Worm (Caenorhabditis elegans) whole organism, L1 larva: ENCODE results near the gene fbxb-24.
A peak's percentile ranks its signal among the peaks of the same experiment; 100 is the strongest.

Source experiments
- C16A3.4 ChIP-seq: fragments of 150-350 bp; optimal IDR thresholded peaks from 2 replicates; lab custom pipeline; 2014; ENCODE audit warnings: missing biosample characterization, missing genetic modification characterization
- C34B4.2 ChIP-seq: sonication (generic microtip); optimal IDR thresholded peaks from 2 replicates; lab custom pipeline; 2017; ENCODE audit warnings: mild to moderate bottlenecking, missing genetic modification characterization, missing compliant biosample characterization
- blmp-1 ChIP-seq: fragments of 150-350 bp; optimal IDR thresholded peaks from 2 replicates; lab custom pipeline; 2014; ENCODE audit warnings: missing biosample characterization, missing genetic modification characterization
- ceh-63 ChIP-seq: fragments of 200-800 bp; sonication (Bioruptor generic); optimal IDR thresholded peaks from 2 replicates; lab custom pipeline; 2018; ENCODE audit warnings: mild to moderate bottlenecking, missing genetic modification characterization, missing compliant biosample characterization
- ceh-82 ChIP-seq, 3 experiments: fragments of 150-350 bp in 1 of 3; sonication (generic microtip) in 2 of 3; optimal IDR thresholded peaks; 2 replicates each; lab custom pipeline; 2014 to 2017; ENCODE audit warnings: missing biosample characterization in 3 of 3, missing genetic modification characterization in 3 of 3
- ceh-88 ChIP-seq: fragments of 200-800 bp; sonication (Bioruptor generic); IDR thresholded peaks from 2 replicates; pipeline ENCODE4 v1.3.6; 2022; ENCODE audit warnings: missing genetic modification characterization, missing compliant biosample characterization
- dpl-1 ChIP-seq, 3 experiments: fragments of 150-350 bp in 2 of 3; sonication (generic microtip) in 1 of 3; optimal IDR thresholded peaks; 2 replicates each; lab custom pipeline; 2014 to 2017; ENCODE audit warnings: missing biosample characterization in 3 of 3, missing genetic modification characterization in 3 of 3, missing genetic modification reagents in 3 of 3
- dsc-1 ChIP-seq: sonication (generic microtip); optimal IDR thresholded peaks from 2 replicates; lab custom pipeline; 2016; ENCODE audit warnings: mild to moderate bottlenecking, missing genetic modification characterization, missing compliant biosample characterization
- efl-1 ChIP-seq, 4 experiments: fragments of 150-350 bp; optimal IDR thresholded peaks in 3 of 4; peaks in 1 of 4; 1 replicate in 1 of 4; 2 replicates in 3 of 4; lab custom pipeline; 2014; ENCODE audit warnings: missing biosample characterization in 2 of 4, missing genetic modification characterization in 2 of 4, missing genetic modification reagents in 2 of 4
- egl-13 ChIP-seq: sonication (generic microtip); optimal IDR thresholded peaks from 2 replicates; lab custom pipeline; 2016; ENCODE audit warnings: missing genotype, missing genetic modification reagents, missing genetic modification characterization, missing compliant biosample characterization
- elt-2 ChIP-seq: sonication (generic microtip); optimal IDR thresholded peaks from 2 replicates; lab custom pipeline; 2016; ENCODE audit warnings: missing genetic modification characterization, mild to moderate bottlenecking, inconsistent platforms, missing compliant biosample characterization, missing genetic modification reagents
- hlh-17 ChIP-seq: fragments of 200-800 bp; sonication (Bioruptor generic); optimal IDR thresholded peaks from 2 replicates; lab custom pipeline; 2018; ENCODE audit warnings: missing genetic modification characterization, mild to moderate bottlenecking, missing compliant biosample characterization, moderate library complexity, borderline replicate concordance
- hlh-4 ChIP-seq: sonication (generic microtip); optimal IDR thresholded peaks from 2 replicates; lab custom pipeline; 2016; ENCODE audit warnings: mild to moderate bottlenecking, missing genetic modification characterization, missing compliant biosample characterization
- irx-1 ChIP-seq: sonication (generic microtip); optimal IDR thresholded peaks from 2 replicates; lab custom pipeline; 2016; ENCODE audit warnings: missing genetic modification characterization, missing compliant biosample characterization
- lin-13 ChIP-seq: fragments of 150-350 bp; optimal IDR thresholded peaks from 2 replicates; lab custom pipeline; 2014; ENCODE audit warnings: missing biosample characterization, missing genetic modification reagents, missing genetic modification characterization
- lin-15B ChIP-seq: fragments of 150-350 bp; sonication (generic microtip); optimal IDR thresholded peaks from 3 replicates; lab custom pipeline; 2014; ENCODE audit warnings: missing biosample characterization, missing genetic modification characterization
- lin-35 ChIP-seq, 2 experiments: fragments of 150-350 bp; optimal IDR thresholded peaks; 2 replicates each; lab custom pipeline; 2014; ENCODE audit warnings: missing biosample characterization in 2 of 2, missing genetic modification characterization in 2 of 2, missing genetic modification reagents in 2 of 2
- lin-39 ChIP-seq: fragments of 150-350 bp; optimal IDR thresholded peaks from 2 replicates; lab custom pipeline; 2014; ENCODE audit warnings: missing biosample characterization, missing genetic modification reagents, missing genetic modification characterization
- lsy-2 ChIP-seq, 2 experiments: fragments of 150-350 bp; optimal IDR thresholded peaks; 2 replicates each; lab custom pipeline; 2014; ENCODE audit warnings: missing biosample characterization in 2 of 2, missing genetic modification characterization in 2 of 2
- mep-1 ChIP-seq: fragments of 150-350 bp; optimal IDR thresholded peaks from 2 replicates; lab custom pipeline; 2014; ENCODE audit warnings: missing biosample characterization, missing genetic modification characterization
- nhr-20 ChIP-seq: sonication (generic microtip); optimal IDR thresholded peaks from 2 replicates; lab custom pipeline; 2016; ENCODE audit warnings: mild to moderate bottlenecking, missing genetic modification characterization, missing compliant biosample characterization
- nhr-84 ChIP-seq: sonication (generic microtip); optimal IDR thresholded peaks from 2 replicates; lab custom pipeline; 2017; ENCODE audit warnings: missing biosample characterization, missing genetic modification characterization
- nhr-90 ChIP-seq: sonication (generic microtip); optimal IDR thresholded peaks from 2 replicates; lab custom pipeline; 2016; ENCODE audit warnings: mild to moderate bottlenecking, missing genetic modification characterization, missing compliant biosample characterization; ENCODE audit not compliant: poor library complexity
- pag-3 ChIP-seq: sonication (generic microtip); optimal IDR thresholded peaks from 2 replicates; lab custom pipeline; 2017; ENCODE audit warnings: missing genetic modification characterization, mild to moderate bottlenecking, missing compliant biosample characterization, antibody characterized with exemption, borderline replicate concordance; ENCODE audit not compliant: insufficient read depth
- pqm-1 ChIP-seq: sonication (generic microtip); optimal IDR thresholded peaks from 3 replicates; lab custom pipeline; 2017; ENCODE audit warnings: missing biosample characterization, missing genetic modification characterization
- rnt-1 ChIP-seq: sonication (generic microtip); optimal IDR thresholded peaks from 2 replicates; lab custom pipeline; 2016; ENCODE audit warnings: mild to moderate bottlenecking, missing genetic modification characterization, moderate library complexity, missing compliant biosample characterization
- skn-1 ChIP-seq: fragments of 150-350 bp; optimal IDR thresholded peaks from 2 replicates; lab custom pipeline; 2014; ENCODE audit warnings: missing biosample characterization, missing genetic modification characterization
- tbx-2 ChIP-seq: sonication (generic microtip); optimal IDR thresholded peaks from 2 replicates; lab custom pipeline; 2016; ENCODE audit warnings: missing genetic modification characterization, missing compliant biosample characterization
- unc-130 ChIP-seq: fragments of 150-350 bp; optimal IDR thresholded peaks from 2 replicates; lab custom pipeline; 2017; ENCODE audit warnings: missing biosample characterization, missing genetic modification characterization, inconsistent platforms
- unc-62 ChIP-seq: fragments of 150-350 bp; optimal IDR thresholded peaks from 2 replicates; lab custom pipeline; 2014; ENCODE audit warnings: missing biosample characterization, missing genetic modification reagents, missing genetic modification characterization
- unc-86 ChIP-seq: sonication (generic microtip); optimal IDR thresholded peaks from 2 replicates; lab custom pipeline; 2016; ENCODE audit warnings: missing genetic modification characterization, missing compliant biosample characterization
- unc-98 ChIP-seq: fragments of 200-800 bp; sonication (Bioruptor generic); IDR thresholded peaks from 2 replicates; pipeline ENCODE4 v1.3.6; 2022; ENCODE audit warnings: missing genetic modification characterization, missing compliant biosample characterization
- zip-4 ChIP-seq: fragments of 200-800 bp; sonication (Bioruptor generic); optimal IDR thresholded peaks from 2 replicates; lab custom pipeline; 2018; ENCODE audit warnings: mild to moderate bottlenecking, missing genetic modification characterization, moderate library complexity, missing compliant biosample characterization
- ztf-4 ChIP-seq: fragments of 150-350 bp; optimal IDR thresholded peaks from 2 replicates; lab custom pipeline; 2014; ENCODE audit warnings: missing biosample characterization, missing genetic modification characterization

Gene fbxb-24

ce11 chrIII:11947527-11947926, 38.8 kb downstream of the fbxb-24 start:
- TF ChIP-seq elt-2 (no peak), nhr-20 (tag; lab: Kevin White, UChicago) (peak; percentile 3), mep-1 (tag; lab: Kevin White, UChicago) (peak; percentile 46), skn-1 (peak; percentile 2), efl-1 (optimal IDR thresholded peaks at IDR 0.05; lab: Kevin White, UChicago) (no peak), efl-1 (GFP tag; optimal IDR thresholded peaks at IDR 0.05 in 1 of 2; lab: Kevin White, UChicago) (peak in 1 of 2 experiments; percentile 41), ceh-88 (GFP tag; lab: Robert Waterston, UW) (no peak), C16A3.4 (tag; lab: Kevin White, UChicago) (peak; percentile 5), lin-35 (GFP tag; optimal IDR thresholded peaks at IDR 0.05; lab: Kevin White, UChicago) (peak in 1 of 2 experiments; percentile 47)

ce11 chrIII:11948437-11948836, 39.7 kb downstream of the fbxb-24 start:
- no peak for TF ChIP-seq ceh-63 (GFP tag; lab: Kevin White, UChicago)
- no peak for TF ChIP-seq lin-35 (GFP tag; optimal IDR thresholded peaks at IDR 0.05; lab: Kevin White, UChicago)
- no peak for TF ChIP-seq zip-4 (GFP tag; lab: Kevin White, UChicago)

ce11 chrIII:11949276-11949879, 40.6 kb downstream of the fbxb-24 start:
- TF ChIP-seq pqm-1 (peak; percentile 24), lin-39 (tag; lab: Kevin White, UChicago) (no peak)
- TF ChIP-seq, all 84 proteins: peak for 1

ce11 chrIII:11951111-11951510, 42.4 kb downstream of the fbxb-24 start:
- no peak for TF ChIP-seq C34B4.2 (tag; lab: Kevin White, UChicago)
- no peak for TF ChIP-seq lsy-2 (tag; optimal IDR thresholded peaks at IDR 0.05; lab: Kevin White, UChicago)
- no peak for TF ChIP-seq lin-13
- no peak for TF ChIP-seq pag-3 (tag; lab: Kevin White, UChicago)
- no peak for TF ChIP-seq unc-98
- no peak for TF ChIP-seq unc-130 (tag; lab: Kevin White, UChicago)
- TF ChIP-seq zip-4 (GFP tag; lab: Kevin White, UChicago), result no peak

ce11 chrIII:11954150-11954549, 45.4 kb downstream of the fbxb-24 start:
- TF ChIP-seq blmp-1 (tag; lab: Kevin White, UChicago), result no peak
- TF ChIP-seq ztf-4, result no peak
- TF ChIP-seq unc-86 (tag; lab: Kevin White, UChicago), result no peak
- TF ChIP-seq hlh-17 (GFP tag; lab: Kevin White, UChicago), result no peak
- TF ChIP-seq ceh-63 (GFP tag; lab: Kevin White, UChicago), result no peak
- TF ChIP-seq lsy-2 (tag; optimal IDR thresholded peaks at IDR 0.05; lab: Kevin White, UChicago), result no peak
- no peak for TF ChIP-seq tbx-2 (tag; lab: Kevin White, UChicago)
- TF ChIP-seq hlh-4, result no peak
- TF ChIP-seq C34B4.2 (tag; lab: Kevin White, UChicago), result no peak
- TF ChIP-seq irx-1 (tag; lab: Kevin White, UChicago), result no peak
- no peak for TF ChIP-seq dsc-1
- no peak for TF ChIP-seq lin-15B
- TF ChIP-seq nhr-90 (tag; lab: Kevin White, UChicago), result no peak
- no peak for TF ChIP-seq rnt-1 (tag; lab: Kevin White, UChicago)
- TF ChIP-seq dpl-1 (GFP tag; optimal IDR thresholded peaks at IDR 0.05; lab: Kevin White, UChicago), result no peak
- no peak for TF ChIP-seq unc-62 (GFP tag; lab: Kevin White, UChicago)
- TF ChIP-seq ceh-82 (tag; optimal IDR thresholded peaks at IDR 0.05; lab: Kevin White, UChicago), result no peak
- no peak for TF ChIP-seq egl-13 (tag; lab: Kevin White, UChicago)
- no peak for TF ChIP-seq nhr-84
- TF ChIP-seq unc-98, result no peak
